Worm (Caenorhabditis elegans) whole organism, young adult: ENCODE results near the gene T21H3.1.

Experiments
- B0261.1 ChIP-seq: sonication (generic microtip); optimal IDR thresholded peaks from 2 replicates; lab custom pipeline; 2016; ENCODE audit warnings: mild to moderate bottlenecking, missing genetic modification characterization, moderate library complexity, missing compliant biosample characterization
- B0336.3 ChIP-seq: fragments of 200-800 bp; sonication (Bioruptor generic); IDR thresholded peaks from 2 replicates; pipeline ENCODE4 v1.3.6; 2022; ENCODE audit warnings: missing genetic modification characterization, missing compliant biosample characterization
- D2030.7 ChIP-seq: fragments of 200-800 bp; sonication (Bioruptor generic); IDR thresholded peaks from 2 replicates; pipeline ENCODE4 v1.3.6; 2022; ENCODE audit warnings: missing genetic modification reagents, missing genetic modification characterization, missing compliant biosample characterization
- F37B4.10 ChIP-seq: fragments of 200-800 bp; sonication (Bioruptor generic); IDR thresholded peaks from 2 replicates; pipeline ENCODE4 v1.3.6; 2022; ENCODE audit warnings: missing genetic modification characterization, missing compliant biosample characterization
- F52B5.7 ChIP-seq: sonication (generic microtip); optimal IDR thresholded peaks from 2 replicates; lab custom pipeline; 2016; ENCODE audit warnings: mild to moderate bottlenecking, missing genetic modification characterization, missing compliant biosample characterization
- F55B11.4 ChIP-seq: sonication (generic microtip); optimal IDR thresholded peaks from 2 replicates; lab custom pipeline; 2016; ENCODE audit warnings: missing compliant biosample characterization, missing genetic modification characterization, borderline replicate concordance; ENCODE audit not compliant: insufficient read depth
- K12H6.12 ChIP-seq: fragments of 200-800 bp; sonication (Bioruptor generic); optimal IDR thresholded peaks from 2 replicates; lab custom pipeline; 2018; ENCODE audit warnings: mild to moderate bottlenecking, missing genetic modification characterization, missing compliant biosample characterization
- Y79H2A.3 ChIP-seq: fragments of 200-800 bp; sonication (Bioruptor generic); conservative IDR thresholded peaks from 2 replicates; pipeline ENCODE4 v1.3.6; 2022; ENCODE audit warnings: missing genetic modification reagents, missing genetic modification characterization, missing compliant biosample characterization
- ama-1 ChIP-seq, 3 experiments: fragments of 150-350 bp in 1 of 3; sonication (generic microtip) in 2 of 3; optimal IDR thresholded peaks; 2 replicates each; lab custom pipeline; 2014 to 2018; ENCODE audit warnings: missing biosample characterization in 2 of 3, missing genetic modification characterization in 2 of 3, missing genetic modification reagents in 2 of 3
- atf-7 ChIP-seq: sonication (generic microtip); optimal IDR thresholded peaks from 2 replicates; lab custom pipeline; 2017; ENCODE audit warnings: mild to moderate bottlenecking, missing genetic modification characterization, missing compliant biosample characterization
- attf-3 ChIP-seq: fragments of 200-800 bp; sonication (Bioruptor generic); conservative IDR thresholded peaks from 2 replicates; pipeline ENCODE4 v1.3.6; 2022; ENCODE audit warnings: missing genetic modification reagents, missing genetic modification characterization, missing compliant biosample characterization
- ccch-3 ChIP-seq: fragments of 200-800 bp; sonication (Bioruptor generic); optimal IDR thresholded peaks from 2 replicates; lab custom pipeline; 2018; ENCODE audit warnings: mild to moderate bottlenecking, missing genetic modification characterization, missing compliant biosample characterization
- cebp-1 ChIP-seq, 2 experiments: fragments of 200-800 bp in 1 of 2; sonication (Bioruptor generic) in 1 of 2; sonication (generic microtip) in 1 of 2; IDR thresholded peaks in 1 of 2; optimal IDR thresholded peaks in 1 of 2; 2 replicates each; pipeline versions ENCODE4 v1.3.6 to Lab custom; 2017 to 2022; ENCODE audit warnings: missing compliant biosample characterization in 2 of 2, missing genetic modification characterization in 2 of 2, mild to moderate bottlenecking in 1 of 2, missing genetic modification reagents in 1 of 2, moderate library complexity in 1 of 2
- cebp-2 ChIP-seq: fragments of 200-800 bp; sonication (Bioruptor generic); IDR thresholded peaks from 2 replicates; pipeline ENCODE4 v1.3.6; 2022; ENCODE audit warnings: missing genetic modification characterization, missing compliant biosample characterization
- ceh-58 ChIP-seq: fragments of 200-800 bp; sonication (Bioruptor generic); IDR thresholded peaks from 2 replicates; pipeline ENCODE4 v1.3.6; 2022; ENCODE audit warnings: missing genetic modification characterization, missing compliant biosample characterization
- chd-7 ChIP-seq: sonication (generic microtip); optimal IDR thresholded peaks from 2 replicates; lab custom pipeline; 2016; ENCODE audit warnings: mild to moderate bottlenecking, missing genetic modification characterization, moderate library complexity, missing compliant biosample characterization
- die-1 ChIP-seq: sonication (generic microtip); optimal IDR thresholded peaks from 2 replicates; lab custom pipeline; 2016; ENCODE audit warnings: missing genotype, mild to moderate bottlenecking, missing genetic modification characterization, missing compliant biosample characterization
- dpff-1 ChIP-seq: sonication (generic microtip); optimal IDR thresholded peaks from 2 replicates; lab custom pipeline; 2017; ENCODE audit warnings: mild to moderate bottlenecking, missing genetic modification characterization, missing compliant biosample characterization
- efl-1 ChIP-seq: fragments of 150-350 bp; optimal IDR thresholded peaks from 2 replicates; lab custom pipeline; 2014; ENCODE audit warnings: missing biosample characterization, missing genetic modification reagents, missing genetic modification characterization
- egl-18 ChIP-seq: fragments of 200-800 bp; sonication (Bioruptor generic); IDR thresholded peaks from 2 replicates; pipeline ENCODE4 v1.3.6; 2022; ENCODE audit warnings: missing genetic modification reagents, missing genetic modification characterization, missing compliant biosample characterization
- egl-44 ChIP-seq: fragments of 200-800 bp; sonication (Bioruptor generic); IDR thresholded peaks from 2 replicates; pipeline ENCODE4 v1.3.6; 2022; ENCODE audit warnings: missing genetic modification reagents, missing genetic modification characterization, missing compliant biosample characterization
- ets-4 ChIP-seq: fragments of 200-800 bp; sonication (Bioruptor generic); optimal IDR thresholded peaks from 2 replicates; lab custom pipeline; 2018; ENCODE audit warnings: mild to moderate bottlenecking, missing genetic modification characterization, missing compliant biosample characterization
- hsf-1 ChIP-seq: fragments of 200-800 bp; sonication (Bioruptor generic); IDR thresholded peaks from 2 replicates; pipeline ENCODE4 v1.3.6; 2022; ENCODE audit warnings: missing genetic modification reagents, missing genetic modification characterization, missing compliant biosample characterization
- let-526 ChIP-seq: fragments of 200-800 bp; sonication (Bioruptor generic); IDR thresholded peaks from 2 replicates; pipeline ENCODE4 v1.3.6; 2022; ENCODE audit warnings: missing genetic modification reagents, missing genetic modification characterization, missing compliant biosample characterization
- let-607 ChIP-seq, 2 experiments: fragments of 200-800 bp in 1 of 2; sonication (Bioruptor generic) in 1 of 2; sonication (generic microtip) in 1 of 2; optimal IDR thresholded peaks; 2 replicates each; lab custom pipeline; 2016 to 2018; ENCODE audit warnings: mild to moderate bottlenecking in 2 of 2, missing compliant biosample characterization in 2 of 2, missing genetic modification characterization in 2 of 2, moderate library complexity in 2 of 2, missing genotype in 1 of 2
- lin-54 ChIP-seq: fragments of 200-800 bp; sonication (Bioruptor generic); optimal IDR thresholded peaks from 2 replicates; lab custom pipeline; 2018; ENCODE audit warnings: mild to moderate bottlenecking, missing genetic modification characterization, missing compliant biosample characterization
- madf-8 ChIP-seq: fragments of 200-800 bp; sonication (Bioruptor generic); conservative IDR thresholded peaks from 2 replicates; pipeline ENCODE4 v1.3.6; 2022; ENCODE audit warnings: missing genetic modification reagents, missing genetic modification characterization, missing compliant biosample characterization
- mcd-1 ChIP-seq: fragments of 200-800 bp; sonication (Bioruptor generic); IDR thresholded peaks from 2 replicates; pipeline ENCODE4 v1.3.6; 2022; ENCODE audit warnings: missing genetic modification reagents, missing genetic modification characterization, missing compliant biosample characterization
- mxl-1 ChIP-seq: sonication (generic microtip); optimal IDR thresholded peaks from 2 replicates; lab custom pipeline; 2016; ENCODE audit warnings: missing genetic modification characterization, missing compliant biosample characterization
- nhr-120 ChIP-seq: fragments of 200-800 bp; sonication (Bioruptor generic); IDR thresholded peaks from 2 replicates; pipeline ENCODE4 v1.3.6; 2022; ENCODE audit warnings: missing genetic modification characterization, missing compliant biosample characterization
- nhr-179 ChIP-seq: sonication (generic microtip); optimal IDR thresholded peaks from 2 replicates; lab custom pipeline; 2016; ENCODE audit warnings: mild to moderate bottlenecking, missing genetic modification characterization, missing compliant biosample characterization
- nhr-80 ChIP-seq: sonication (generic microtip); optimal IDR thresholded peaks from 2 replicates; lab custom pipeline; 2016; ENCODE audit warnings: missing genetic modification characterization, missing compliant biosample characterization
- nhr-90 ChIP-seq: sonication (generic microtip); optimal IDR thresholded peaks from 2 replicates; lab custom pipeline; 2016; ENCODE audit warnings: missing genotype, mild to moderate bottlenecking, missing genetic modification characterization, missing compliant biosample characterization
- repo-1 ChIP-seq: sonication (generic microtip); optimal IDR thresholded peaks from 2 replicates; lab custom pipeline; 2017; ENCODE audit warnings: mild to moderate bottlenecking, missing genetic modification characterization, missing compliant biosample characterization
- rpc-1 ChIP-seq, 2 experiments: fragments of 150-350 bp in 1 of 2; sonication (generic microtip) in 1 of 2; optimal IDR thresholded peaks; 2 replicates each; lab custom pipeline; 2014 to 2018; ENCODE audit warnings: missing biosample characterization in 1 of 2, missing genetic modification characterization in 1 of 2, missing genetic modification reagents in 1 of 2, missing genotype in 1 of 2
- snpc-3.4 ChIP-seq: sonication (generic microtip); optimal IDR thresholded peaks from 2 replicates; lab custom pipeline; 2017; ENCODE audit warnings: missing genetic modification characterization, mild to moderate bottlenecking, missing compliant biosample characterization, antibody characterized with exemption, moderate library complexity, missing genotype, missing genetic modification reagents
- snpc-4 ChIP-seq, 5 experiments: fragments of 150-350 bp in 1 of 5; sonication (generic microtip) in 4 of 5; optimal IDR thresholded peaks; 2 replicates each; lab custom pipeline; 2014 to 2018; ENCODE audit warnings: missing genetic modification characterization in 5 of 5, missing biosample characterization in 3 of 5, antibody characterized with exemption in 2 of 5, mild to moderate bottlenecking in 2 of 5, missing compliant biosample characterization in 2 of 5, missing genotype in 2 of 5, moderate library complexity in 2 of 5, missing genetic modification reagents in 1 of 5
- somi-1 ChIP-seq: fragments of 200-800 bp; sonication (Bioruptor generic); optimal IDR thresholded peaks from 2 replicates; lab custom pipeline; 2018; ENCODE audit warnings: mild to moderate bottlenecking, missing genetic modification characterization, missing compliant biosample characterization
- tbp1 ChIP-seq: fragments of 200-800 bp; sonication (Bioruptor generic); optimal IDR thresholded peaks from 2 replicates; lab custom pipeline; 2018; ENCODE audit warnings: mild to moderate bottlenecking, missing genetic modification characterization, missing compliant biosample characterization
- zfh-2 ChIP-seq: fragments of 200-800 bp; sonication (Bioruptor generic); conservative IDR thresholded peaks from 2 replicates; pipeline ENCODE4 v1.3.6; 2022; ENCODE audit warnings: missing genetic modification reagents, missing genetic modification characterization, missing compliant biosample characterization
- ztf-22 ChIP-seq: fragments of 200-800 bp; sonication (Bioruptor generic); optimal IDR thresholded peaks from 2 replicates; lab custom pipeline; 2018; ENCODE audit warnings: mild to moderate bottlenecking, missing genetic modification characterization, moderate library complexity, missing compliant biosample characterization
- ztf-25 ChIP-seq: fragments of 200-800 bp; sonication (Bioruptor generic); IDR thresholded peaks from 2 replicates; pipeline ENCODE4 v1.3.6; 2022; ENCODE audit warnings: missing genetic modification reagents, missing genetic modification characterization, missing compliant biosample characterization
- ztf-28 ChIP-seq: fragments of 200-800 bp; sonication (Bioruptor generic); IDR thresholded peaks from 2 replicates; pipeline ENCODE4 v1.3.6; 2022; ENCODE audit warnings: missing genetic modification reagents, missing genetic modification characterization, missing compliant biosample characterization

T21H3.1 gene

ce11 chrV:1176277-1176839, at the start of gene T21H3.1:
Gene T21H3.1, plus strand, starts transcription at chrV:1176724.
- peak; percentile 56 for TF ChIP-seq ets-4 (GFP tag; lab: Kevin White, UChicago)
- peak; percentile 75 for TF ChIP-seq nhr-80 (tag; lab: Kevin White, UChicago)
- 0 out of 2 replicates have a peak, but pooled peaks have one; percentile 5 for TF ChIP-seq ztf-25 (GFP tag; lab: Robert Waterston, UW)
- TF ChIP-seq atf-7 (tag; lab: Kevin White, UChicago): peak; percentile 89
- no peak for TF ChIP-seq repo-1
- no peak for TF ChIP-seq snpc-3.4 (tag; lab: Kevin White, UChicago)

ce11 chrV:1131880-1132623, 44.5 kb upstream of the T21H3.1 start, which contains the start of gene W07B8.4:
Gene W07B8.4, minus strand, starts transcription at chrV:1131930.
- TF ChIP-seq ceh-58 (GFP tag; lab: Robert Waterston, UW) (no peak), rpc-1 (optimal IDR thresholded peaks at IDR 0.05; lab: Kevin White, UChicago) (no peak), rpc-1 (tag; optimal IDR thresholded peaks at IDR 0.05; lab: Kevin White, UChicago) (no peak), attf-3 (GFP tag; lab: Robert Waterston, UW) (no peak), tbp1 (no peak), ama-1 (optimal IDR thresholded peaks at IDR 0.05; lab: Kevin White, UChicago) (no peak), ama-1 (GFP tag; optimal IDR thresholded peaks at IDR 0.05; lab: Kevin White, UChicago) (no peak), egl-44 (GFP tag; lab: Robert Waterston, UW) (no peak), chd-7 (tag; lab: Kevin White, UChicago) (peak; percentile 4), cebp-2 (GFP tag; lab: Robert Waterston, UW) (0 out of 2 replicates have a peak, but pooled peaks have one; percentile 31), mcd-1 (no peak), efl-1 (GFP tag; lab: Kevin White, UChicago) (no peak), ztf-28 (no peak), Y79H2A.3 (GFP tag; lab: Robert Waterston, UW) (no peak), D2030.7 (GFP tag; lab: Robert Waterston, UW) (no peak), mxl-1 (no peak), dpff-1 (tag; lab: Kevin White, UChicago) (no peak), K12H6.12 (tag; lab: Kevin White, UChicago) (no peak), ztf-25 (GFP tag; lab: Robert Waterston, UW) (no peak), ztf-22 (GFP tag; lab: Kevin White, UChicago) (no peak), somi-1 (GFP tag; lab: Kevin White, UChicago) (no peak), B0336.3 (GFP tag; lab: Robert Waterston, UW) (peak; percentile 42; the same call in 1 of the 2 replicates), let-526 (GFP tag; lab: Robert Waterston, UW) (no peak), repo-1 (no peak), zfh-2 (GFP tag; lab: Robert Waterston, UW) (0 out of 2 replicates have a peak, but pooled peaks have one; percentile 53), madf-8 (GFP tag; lab: Robert Waterston, UW) (no peak), F55B11.4 (tag; lab: Kevin White, UChicago) (no peak), lin-54 (GFP tag; lab: Kevin White, UChicago) (no peak), F52B5.7 (no peak), cebp-1 (GFP tag; IDR thresholded peaks at IDR 0.05; lab: Robert Waterston, UW) (no peak), cebp-1 (tag; optimal IDR thresholded peaks at IDR 0.05; lab: Kevin White, UChicago) (peak; percentile 2), snpc-4 (GFP tag; optimal IDR thresholded peaks at IDR 0.05; lab: Kevin White, UChicago) (no peak), snpc-4 (tag; optimal IDR thresholded peaks at IDR 0.05; lab: Kevin White, UChicago) (no peak), nhr-120 (GFP tag; lab: Robert Waterston, UW) (0 out of 2 replicates have a peak, but pooled peaks have one; percentile 47), nhr-90 (tag; lab: Kevin White, UChicago) (peak; percentile 35), nhr-179 (tag; lab: Kevin White, UChicago) (no peak), B0261.1 (tag; lab: Kevin White, UChicago) (no peak), hsf-1 (GFP tag; lab: Robert Waterston, UW) (no peak), let-607 (tag; optimal IDR thresholded peaks at IDR 0.05; lab: Kevin White, UChicago) (no peak), egl-18 (GFP tag; lab: Robert Waterston, UW) (no peak), ccch-3 (GFP tag; lab: Kevin White, UChicago) (no peak), die-1 (tag; lab: Kevin White, UChicago) (no peak), F37B4.10 (GFP tag; lab: Robert Waterston, UW) (no peak)
